Worm (Caenorhabditis elegans) whole organism, mixed stage, embryonic: ENCODE data around the gene sma-6.

Experiments used
- bed-3 ChIP-seq: fragments of 200-800 bp; sonication (Bioruptor generic); optimal IDR thresholded peaks from 3 replicates; lab custom pipeline; 2018; ENCODE audit warnings: mild to moderate bottlenecking, missing genetic modification characterization, moderate library complexity, missing compliant biosample characterization
- blmp-1 ChIP-seq: fragments of 150-350 bp; optimal IDR thresholded peaks from 2 replicates; lab custom pipeline; 2014; ENCODE audit warnings: missing biosample characterization, missing genetic modification characterization
- ceh-39 ChIP-seq: fragments of 150-350 bp; optimal IDR thresholded peaks from 2 replicates; lab custom pipeline; 2014; ENCODE audit warnings: missing biosample characterization, missing genetic modification characterization
- ceh-43 ChIP-seq: fragments of 200-800 bp; sonication (Bioruptor generic); optimal IDR thresholded peaks from 2 replicates; lab custom pipeline; 2018; ENCODE audit warnings: mild to moderate bottlenecking, missing genetic modification characterization, moderate library complexity, missing compliant biosample characterization
- ceh-83 ChIP-seq: fragments of 200-800 bp; sonication (Bioruptor generic); optimal IDR thresholded peaks from 2 replicates; lab custom pipeline; 2018; ENCODE audit warnings: mild to moderate bottlenecking, missing genetic modification characterization, missing compliant biosample characterization
- ces-1 ChIP-seq: fragments of 150-350 bp; optimal IDR thresholded peaks from 2 replicates; lab custom pipeline; 2014; ENCODE audit warnings: missing biosample characterization, missing genetic modification reagents, missing genetic modification characterization
- cnd-1 ChIP-seq: fragments of 200-800 bp; sonication (Bioruptor generic); optimal IDR thresholded peaks from 2 replicates; lab custom pipeline; 2018; ENCODE audit warnings: mild to moderate bottlenecking, missing genetic modification characterization, missing compliant biosample characterization
- drap-1 ChIP-seq: fragments of 200-800 bp; sonication (Bioruptor generic); optimal IDR thresholded peaks from 3 replicates; lab custom pipeline; 2018; ENCODE audit warnings: mild to moderate bottlenecking, missing genetic modification characterization, missing compliant biosample characterization
- elt-1 ChIP-seq: sonication (generic microtip); optimal IDR thresholded peaks from 2 replicates; lab custom pipeline; 2017; ENCODE audit warnings: missing genetic modification characterization, mild to moderate bottlenecking, missing compliant biosample characterization, antibody characterized with exemption, moderate library complexity, borderline replicate concordance; ENCODE audit not compliant: insufficient read depth
- elt-3 ChIP-seq: fragments of 150-350 bp; optimal IDR thresholded peaks from 2 replicates; lab custom pipeline; 2014; ENCODE audit warnings: missing biosample characterization, missing genetic modification characterization
- flh-1 ChIP-seq: fragments of 200-800 bp; sonication (Bioruptor generic); optimal IDR thresholded peaks from 2 replicates; lab custom pipeline; 2018; ENCODE audit warnings: mild to moderate bottlenecking, missing genetic modification characterization, moderate library complexity, missing compliant biosample characterization
- ham-2 ChIP-seq: fragments of 200-800 bp; sonication (Bioruptor generic); optimal IDR thresholded peaks from 2 replicates; lab custom pipeline; 2018; ENCODE audit warnings: mild to moderate bottlenecking, missing genetic modification characterization, missing compliant biosample characterization
- hlh-1 ChIP-seq: fragments of 150-350 bp; optimal IDR thresholded peaks from 2 replicates; lab custom pipeline; 2014; ENCODE audit warnings: missing biosample characterization, missing genetic modification reagents, missing genetic modification characterization
- lin-13 ChIP-seq: fragments of 150-350 bp; optimal IDR thresholded peaks from 2 replicates; lab custom pipeline; 2014; ENCODE audit warnings: missing biosample characterization, missing genetic modification characterization
- lin-32 ChIP-seq: fragments of 200-800 bp; sonication (Bioruptor generic); optimal IDR thresholded peaks from 2 replicates; lab custom pipeline; 2018; ENCODE audit warnings: mild to moderate bottlenecking, missing genetic modification characterization, missing compliant biosample characterization
- lsy-2 ChIP-seq: fragments of 150-350 bp; optimal IDR thresholded peaks from 2 replicates; lab custom pipeline; 2014; ENCODE audit warnings: missing biosample characterization, missing genetic modification characterization
- mab-5 ChIP-seq: fragments of 150-350 bp; optimal IDR thresholded peaks from 2 replicates; lab custom pipeline; 2014; ENCODE audit warnings: missing biosample characterization, missing genetic modification characterization
- mep-1 ChIP-seq: fragments of 150-350 bp; optimal IDR thresholded peaks from 2 replicates; lab custom pipeline; 2017; ENCODE audit warnings: missing biosample characterization, missing genetic modification reagents, missing genetic modification characterization, inconsistent platforms
- nhr-12 ChIP-seq: fragments of 150-350 bp; optimal IDR thresholded peaks from 2 replicates; lab custom pipeline; 2014; ENCODE audit warnings: missing biosample characterization, missing genetic modification characterization
- nhr-2 ChIP-seq: fragments of 150-350 bp; optimal IDR thresholded peaks from 2 replicates; lab custom pipeline; 2014; ENCODE audit warnings: missing biosample characterization, missing genetic modification characterization
- nhr-237 ChIP-seq: fragments of 150-350 bp; optimal IDR thresholded peaks from 2 replicates; lab custom pipeline; 2014; ENCODE audit warnings: missing biosample characterization, missing genetic modification characterization
- nhr-28 ChIP-seq: fragments of 150-350 bp; optimal IDR thresholded peaks from 2 replicates; lab custom pipeline; 2014; ENCODE audit warnings: missing biosample characterization, missing genetic modification characterization
- pha-4 ChIP-seq: fragments of 150-350 bp; optimal IDR thresholded peaks from 2 replicates; lab custom pipeline; 2018; ENCODE audit warnings: missing biosample characterization, missing genetic modification reagents, missing genetic modification characterization
- sem-2 ChIP-seq: fragments of 200-800 bp; sonication (Bioruptor generic); optimal IDR thresholded peaks from 2 replicates; lab custom pipeline; 2018; ENCODE audit warnings: mild to moderate bottlenecking, missing genetic modification characterization, missing compliant biosample characterization
- snpc-4 ChIP-seq: fragments of 150-350 bp; optimal IDR thresholded peaks from 2 replicates; lab custom pipeline; 2014; ENCODE audit warnings: missing biosample characterization, missing genetic modification characterization
- sptf-1 ChIP-seq: sonication (generic microtip); optimal IDR thresholded peaks from 2 replicates; lab custom pipeline; 2017; ENCODE audit warnings: mild to moderate bottlenecking, missing genetic modification characterization, moderate library complexity, missing compliant biosample characterization
- unc-120 ChIP-seq: sonication (generic microtip); optimal IDR thresholded peaks from 2 replicates; lab custom pipeline; 2017; ENCODE audit warnings: missing genetic modification characterization, missing compliant biosample characterization; ENCODE audit not compliant: poor library complexity, severe bottlenecking
- unc-39 ChIP-seq: fragments of 150-350 bp; optimal IDR thresholded peaks from 2 replicates; lab custom pipeline; 2014; ENCODE audit warnings: missing biosample characterization, missing genetic modification characterization
- unc-62 ChIP-seq: fragments of 150-350 bp; optimal IDR thresholded peaks from 2 replicates; lab custom pipeline; 2014; ENCODE audit warnings: missing biosample characterization, missing genetic modification reagents, missing genetic modification characterization
- zip-8 ChIP-seq: fragments of 150-350 bp; optimal IDR thresholded peaks from 2 replicates; lab custom pipeline; 2014; ENCODE audit warnings: missing biosample characterization, missing genetic modification characterization
- ztf-11 ChIP-seq: fragments of 150-350 bp; optimal IDR thresholded peaks from 2 replicates; lab custom pipeline; 2014; ENCODE audit warnings: missing biosample characterization, missing genetic modification characterization

Gene sma-6

ce11 chrII:6370110-6370509, 45.8 kb downstream of the sma-6 start:
- peak; percentile 31 for TF ChIP-seq nhr-2 (tag; lab: Kevin White, UChicago)
- peak; percentile 88 for TF ChIP-seq ham-2 (GFP tag; lab: Kevin White, UChicago)
- TF ChIP-seq ceh-39 (tag; lab: Kevin White, UChicago), result peak; percentile 71
- TF ChIP-seq ces-1 (GFP tag; lab: Kevin White, UChicago), result peak; percentile 95
- TF ChIP-seq pha-4 (tag; lab: Kevin White, UChicago), result peak; percentile 66
- peak; percentile 50 for TF ChIP-seq sptf-1 (tag; lab: Kevin White, UChicago)
- TF ChIP-seq sem-2, result no peak
- TF ChIP-seq blmp-1 (tag; lab: Kevin White, UChicago), result peak; percentile 74
- TF ChIP-seq mep-1, result peak; percentile 75
- TF ChIP-seq ceh-43 (GFP tag; lab: Kevin White, UChicago), result no peak
- no peak for TF ChIP-seq snpc-4
- TF ChIP-seq lsy-2 (tag; lab: Kevin White, UChicago), result peak; percentile 65
- TF ChIP-seq mab-5 (tag; lab: Kevin White, UChicago), result no peak
- TF ChIP-seq nhr-237, result peak; percentile 62
- peak; percentile 46 for TF ChIP-seq unc-62 (GFP tag; lab: Kevin White, UChicago)
- peak; percentile 60 for TF ChIP-seq hlh-1 (tag; lab: Kevin White, UChicago)
- peak; percentile 36 for TF ChIP-seq unc-120
- TF ChIP-seq nhr-28 (tag; lab: Kevin White, UChicago), result no peak
- TF ChIP-seq lin-13, result peak; percentile 15
- no peak for TF ChIP-seq unc-39 (tag; lab: Kevin White, UChicago)
- TF ChIP-seq drap-1 (GFP tag; lab: Kevin White, UChicago), result peak; percentile 48

- no peak for TF ChIP-seq lin-32
- TF ChIP-seq ham-2 (GFP tag; lab: Kevin White, UChicago), result no peak
- TF ChIP-seq elt-1, result no peak
- TF ChIP-seq zip-8 (tag; lab: Kevin White, UChicago), result no peak
- TF ChIP-seq elt-3 (tag; lab: Kevin White, UChicago), result no peak
- no peak for TF ChIP-seq nhr-12 (tag; lab: Kevin White, UChicago)
- TF ChIP-seq hlh-1 (tag; lab: Kevin White, UChicago), result no peak
- TF ChIP-seq bed-3 (GFP tag; lab: Kevin White, UChicago), result no peak
Observed at ce11 chrII:6371003-6371402, 46.7 kb downstream of the sma-6 start, which contains the start of gene lin-23. lin-23 (plus strand) TSS chrII:6371303.

- TF ChIP-seq nhr-12 (tag; lab: Kevin White, UChicago) (no peak), sem-2 (no peak), ces-1 (GFP tag; lab: Kevin White, UChicago) (no peak), ztf-11 (tag; lab: Kevin White, UChicago) (no peak), ceh-83 (no peak)
Observed at ce11 chrII:6373361-6373760, 49.1 kb downstream of the sma-6 start.

- no peak for TF ChIP-seq zip-8 (tag; lab: Kevin White, UChicago)
- TF ChIP-seq lin-13, result no peak
- TF ChIP-seq lsy-2 (tag; lab: Kevin White, UChicago), result no peak
- TF ChIP-seq flh-1, result no peak
- TF ChIP-seq hlh-1 (tag; lab: Kevin White, UChicago), result no peak
Observed at ce11 chrII:6374646-6375045, 50.4 kb downstream of the sma-6 start.

- no peak for TF ChIP-seq drap-1 (GFP tag; lab: Kevin White, UChicago)
- no peak for TF ChIP-seq cnd-1 (tag; lab: Kevin White, UChicago)
- no peak for TF ChIP-seq lin-32
- no peak for TF ChIP-seq ceh-83
- TF ChIP-seq ceh-43 (GFP tag; lab: Kevin White, UChicago), result no peak
- no peak for TF ChIP-seq ham-2 (GFP tag; lab: Kevin White, UChicago)
- no peak for TF ChIP-seq snpc-4
- no peak for TF ChIP-seq mep-1
- no peak for TF ChIP-seq nhr-12 (tag; lab: Kevin White, UChicago)
- no peak for TF ChIP-seq nhr-2 (tag; lab: Kevin White, UChicago)
Observed at ce11 chrII:6376693-6377092, 52.4 kb downstream of the sma-6 start.
